Worm (Caenorhabditis elegans) whole organism, midembryonic: ENCODE results near the gene nhr-143.

Experiments used
- T22C8.4 ChIP-seq: fragments of 200-800 bp; sonication (Bioruptor generic); IDR thresholded peaks from 2 replicates; pipeline ENCODE4 v1.3.6; 2022; ENCODE audit warnings: missing genetic modification characterization, missing compliant biosample characterization
- cog-1 ChIP-seq: sonication (generic microtip); optimal IDR thresholded peaks from 2 replicates; lab custom pipeline; 2016; ENCODE audit warnings: missing genetic modification characterization, missing compliant biosample characterization
- flt-1 ChIP-seq: fragments of 200-800 bp; sonication (Bioruptor generic); IDR thresholded peaks from 2 replicates; pipeline ENCODE4 v1.3.6; 2022; ENCODE audit warnings: missing genetic modification characterization, missing compliant biosample characterization
- klf-2 ChIP-seq: fragments of 200-800 bp; sonication (Bioruptor generic); conservative IDR thresholded peaks from 2 replicates; pipeline ENCODE4 v1.3.6; 2022; ENCODE audit warnings: missing genetic modification reagents, missing genetic modification characterization, missing compliant biosample characterization
- med-1 ChIP-seq: sonication (generic microtip); optimal IDR thresholded peaks from 2 replicates; lab custom pipeline; 2017; ENCODE audit warnings: missing genetic modification characterization, mild to moderate bottlenecking, missing compliant biosample characterization, antibody characterized with exemption, missing genetic modification reagents; ENCODE audit not compliant: insufficient read depth
- ref-1 ChIP-seq: fragments of 200-800 bp; sonication (Bioruptor generic); conservative IDR thresholded peaks from 2 replicates; pipeline ENCODE4 v1.3.6; 2022; ENCODE audit warnings: missing genetic modification reagents, missing genetic modification characterization, missing compliant biosample characterization
- tab-1 ChIP-seq: fragments of 200-800 bp; sonication (Bioruptor generic); IDR thresholded peaks from 2 replicates; pipeline ENCODE4 v1.3.6; 2022; ENCODE audit warnings: missing genetic modification characterization, missing compliant biosample characterization
- ztf-23 ChIP-seq: fragments of 200-800 bp; sonication (Bioruptor generic); IDR thresholded peaks from 2 replicates; pipeline ENCODE4 v1.3.6; 2022; ENCODE audit warnings: missing genetic modification reagents, missing genetic modification characterization, missing compliant biosample characterization
- ztf-29 ChIP-seq: fragments of 200-800 bp; sonication (Bioruptor generic); IDR thresholded peaks from 2 replicates; pipeline ENCODE4 v1.3.6; 2022; ENCODE audit warnings: missing genetic modification reagents, missing genetic modification characterization, missing compliant biosample characterization

Gene nhr-143

DNA sequence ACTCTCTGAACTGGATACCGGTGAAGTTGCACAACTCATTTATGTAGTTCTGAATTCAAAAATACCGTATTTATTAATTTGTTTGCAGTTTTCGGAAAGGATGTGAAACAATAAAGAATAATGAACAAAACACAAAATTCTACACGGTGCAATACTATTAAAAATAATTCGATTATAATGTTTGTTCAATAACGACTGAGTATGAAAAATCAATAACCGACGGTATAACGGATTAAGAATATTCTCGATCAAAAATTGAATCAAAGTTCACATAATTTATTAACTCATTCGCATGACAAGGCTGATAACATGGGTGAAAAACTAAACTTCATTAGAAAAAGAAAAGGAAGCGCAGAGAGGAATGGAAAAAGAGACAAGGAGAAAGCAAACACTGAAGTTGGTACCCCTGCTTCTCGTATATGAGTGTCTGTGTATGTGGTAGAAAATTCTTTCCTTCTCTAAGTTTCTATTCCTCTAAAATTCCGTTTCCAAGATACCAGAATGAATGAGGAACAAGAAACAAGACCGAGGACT lies at the start of gene nhr-143:
nhr-143 (minus strand) TSS at position 51 of the 534 bp plus-strand sequence.
- no peak for TF ChIP-seq tab-1 (GFP tag; lab: Robert Waterston, UW)
- no peak for TF ChIP-seq ztf-29 (GFP tag; lab: Robert Waterston, UW)
- TF ChIP-seq flt-1, result no peak
- TF ChIP-seq klf-2 (GFP tag; lab: Robert Waterston, UW), result no peak
- TF ChIP-seq T22C8.4, result no peak
- no peak for TF ChIP-seq med-1 (GFP tag; lab: Kevin White, UChicago)
- no peak for TF ChIP-seq ztf-23 (GFP tag; lab: Robert Waterston, UW)
- TF ChIP-seq ref-1 (GFP tag; lab: Robert Waterston, UW), result no peak
- no peak for TF ChIP-seq cog-1 (tag; lab: Kevin White, UChicago)

- TF ChIP-seq tab-1 (GFP tag; lab: Robert Waterston, UW), result no peak
- no peak for TF ChIP-seq ztf-29 (GFP tag; lab: Robert Waterston, UW)
- TF ChIP-seq klf-2 (GFP tag; lab: Robert Waterston, UW), result no peak
- TF ChIP-seq flt-1, result no peak
- TF ChIP-seq T22C8.4, result no peak
- TF ChIP-seq med-1 (GFP tag; lab: Kevin White, UChicago), result no peak
- no peak for TF ChIP-seq ref-1 (GFP tag; lab: Robert Waterston, UW)
- no peak for TF ChIP-seq ztf-23 (GFP tag; lab: Robert Waterston, UW)
- TF ChIP-seq cog-1 (tag; lab: Kevin White, UChicago), result no peak
Observed at ce11 chrV:9022078-9022477, 47.3 kb upstream of the nhr-143 start, which contains the start of gene oac-41. TSS of gene oac-41 (minus strand) at chrV:9022178.

ce11 chrV:9018871-9019270 lies 44.1 kb upstream of the nhr-143 start:
- TF ChIP-seq ztf-23 (GFP tag; lab: Robert Waterston, UW) (no peak), ztf-29 (GFP tag; lab: Robert Waterston, UW) (no peak), cog-1 (tag; lab: Kevin White, UChicago) (no peak), flt-1 (no peak), T22C8.4 (no peak), med-1 (GFP tag; lab: Kevin White, UChicago) (no peak), tab-1 (GFP tag; lab: Robert Waterston, UW) (no peak), ref-1 (GFP tag; lab: Robert Waterston, UW) (no peak), klf-2 (GFP tag; lab: Robert Waterston, UW) (no peak)

- TF ChIP-seq klf-2 (GFP tag; lab: Robert Waterston, UW) (no peak), ref-1 (GFP tag; lab: Robert Waterston, UW) (no peak), T22C8.4 (no peak), cog-1 (tag; lab: Kevin White, UChicago) (no peak), ztf-23 (GFP tag; lab: Robert Waterston, UW) (no peak), tab-1 (GFP tag; lab: Robert Waterston, UW) (no peak), flt-1 (no peak), med-1 (GFP tag; lab: Kevin White, UChicago) (no peak), ztf-29 (GFP tag; lab: Robert Waterston, UW) (no peak)
Observed at ce11 chrV:9016479-9016878, 41.7 kb upstream of the nhr-143 start, which contains the start of gene oac-40. TSS of gene oac-40 (plus strand) at chrV:9016779.

ce11 chrV:9015540-9015939 lies 40.8 kb upstream of the nhr-143 start, which contains the start of gene srt-18:
TSS of gene srt-18 (minus strand) at chrV:9015640.
- TF ChIP-seq med-1 (GFP tag; lab: Kevin White, UChicago) (no peak), T22C8.4 (no peak), ztf-29 (GFP tag; lab: Robert Waterston, UW) (no peak), cog-1 (tag; lab: Kevin White, UChicago) (no peak), klf-2 (GFP tag; lab: Robert Waterston, UW) (no peak), ref-1 (GFP tag; lab: Robert Waterston, UW) (no peak), ztf-23 (GFP tag; lab: Robert Waterston, UW) (no peak), flt-1 (no peak), tab-1 (GFP tag; lab: Robert Waterston, UW) (no peak)

ce11 chrV:9013765-9014164 lies 39.0 kb upstream of the nhr-143 start, which contains the start of gene srh-201:
TSS of gene srh-201 (minus strand) at chrV:9013865.
- TF ChIP-seq T22C8.4, result no peak
- TF ChIP-seq klf-2 (GFP tag; lab: Robert Waterston, UW), result no peak
- no peak for TF ChIP-seq med-1 (GFP tag; lab: Kevin White, UChicago)
- TF ChIP-seq tab-1 (GFP tag; lab: Robert Waterston, UW), result no peak
- TF ChIP-seq ref-1 (GFP tag; lab: Robert Waterston, UW), result no peak
- no peak for TF ChIP-seq ztf-23 (GFP tag; lab: Robert Waterston, UW)
- TF ChIP-seq ztf-29 (GFP tag; lab: Robert Waterston, UW), result no peak
- no peak for TF ChIP-seq flt-1
- TF ChIP-seq cog-1 (tag; lab: Kevin White, UChicago), result no peak

DNA sequence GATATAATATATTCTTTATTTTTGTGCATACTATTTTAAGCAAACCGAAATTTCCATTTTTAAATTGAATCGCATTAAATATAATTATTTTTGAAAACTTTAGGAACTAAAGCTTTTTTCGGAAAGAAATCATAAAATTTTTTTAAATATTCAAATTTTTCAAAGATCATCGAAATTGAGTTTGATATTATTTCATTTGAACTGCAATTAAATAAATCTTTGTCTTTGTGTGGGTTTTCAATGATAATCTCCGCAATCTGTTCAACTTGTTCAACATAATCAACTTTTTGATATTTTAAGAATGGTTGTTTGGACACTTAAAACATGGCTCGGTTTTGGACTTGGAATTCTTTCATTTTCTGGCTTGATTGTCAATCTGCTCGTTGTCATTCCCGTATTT lies 34.4 kb upstream of the nhr-143 start, which contains the start of gene srx-2:
srx-2 (plus strand) TSS at position 301 of the 400 bp plus-strand sequence.
- TF ChIP-seq cog-1 (tag; lab: Kevin White, UChicago) (no peak), ztf-29 (GFP tag; lab: Robert Waterston, UW) (no peak), flt-1 (no peak), ref-1 (GFP tag; lab: Robert Waterston, UW) (no peak), T22C8.4 (no peak), med-1 (GFP tag; lab: Kevin White, UChicago) (no peak)

- TF ChIP-seq T22C8.4 (no peak), klf-2 (GFP tag; lab: Robert Waterston, UW) (no peak), cog-1 (tag; lab: Kevin White, UChicago) (no peak), ztf-23 (GFP tag; lab: Robert Waterston, UW) (no peak), flt-1 (no peak), ztf-29 (GFP tag; lab: Robert Waterston, UW) (no peak), med-1 (GFP tag; lab: Kevin White, UChicago) (no peak), tab-1 (GFP tag; lab: Robert Waterston, UW) (no peak), ref-1 (GFP tag; lab: Robert Waterston, UW) (no peak)
Observed at ce11 chrV:9005243-9005642, 30.5 kb upstream of the nhr-143 start, which contains the start of gene srx-3. TSS of gene srx-3 (plus strand) at chrV:9005543.

ce11 chrV:9003291-9003690 lies 28.6 kb upstream of the nhr-143 start, which contains the start of gene srx-1:
TSS of gene srx-1 (plus strand) at chrV:9003672.
- no peak for TF ChIP-seq ref-1 (GFP tag; lab: Robert Waterston, UW)
- TF ChIP-seq klf-2 (GFP tag; lab: Robert Waterston, UW), result no peak
- TF ChIP-seq med-1 (GFP tag; lab: Kevin White, UChicago), result no peak
- no peak for TF ChIP-seq flt-1
- no peak for TF ChIP-seq tab-1 (GFP tag; lab: Robert Waterston, UW)
- no peak for TF ChIP-seq ztf-23 (GFP tag; lab: Robert Waterston, UW)
- TF ChIP-seq ztf-29 (GFP tag; lab: Robert Waterston, UW), result no peak
- no peak for TF ChIP-seq T22C8.4
- TF ChIP-seq cog-1 (tag; lab: Kevin White, UChicago), result no peak
